Worm (Caenorhabditis elegans): ENCODE results near the gene srj-14.

The srj-14 gene

DNA sequence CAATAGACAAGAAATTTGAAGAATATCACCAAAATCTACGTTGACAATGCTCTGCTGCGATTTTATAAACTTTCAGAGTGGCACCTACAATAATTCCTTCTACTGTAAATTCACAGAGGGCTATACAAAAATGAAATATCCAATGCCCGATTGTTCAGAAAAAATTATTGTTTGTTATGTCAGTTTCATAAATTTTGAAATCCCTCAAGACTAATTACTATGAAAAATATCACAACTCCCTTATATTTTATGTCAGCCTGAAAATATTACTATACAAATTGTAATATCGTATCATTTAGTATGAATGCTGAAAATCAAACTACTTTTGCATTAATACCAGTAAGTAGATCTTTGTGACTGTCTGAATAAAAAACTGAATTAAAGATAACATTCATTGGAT, 31.1 kb downstream of the srj-14 start, which contains the start of gene srx-60:
TSS of gene srx-60 (plus strand) at position 301 of the 400 bp plus-strand sequence.
- TF ChIP-seq nhr-12 (tag; optimal IDR thresholded peaks at IDR 0.05) (no peak), nhr-11 (tag; optimal IDR thresholded peaks at IDR 0.05) (no peak), elt-1 (tag; optimal IDR thresholded peaks at IDR 0.05) (no peak), R02D3.7 (tag; optimal IDR thresholded peaks at IDR 0.05) (no peak), ztf-11 (tag; optimal IDR thresholded peaks at IDR 0.05) (no peak), Y55F3AM.14 (GFP tag; optimal IDR thresholded peaks at IDR 0.05) (no peak), unc-62 (GFP tag; optimal IDR thresholded peaks at IDR 0.05) (no peak), blmp-1 (tag; optimal IDR thresholded peaks at IDR 0.05; ENCODE audit: insufficient read depth) (no peak)

DNA sequence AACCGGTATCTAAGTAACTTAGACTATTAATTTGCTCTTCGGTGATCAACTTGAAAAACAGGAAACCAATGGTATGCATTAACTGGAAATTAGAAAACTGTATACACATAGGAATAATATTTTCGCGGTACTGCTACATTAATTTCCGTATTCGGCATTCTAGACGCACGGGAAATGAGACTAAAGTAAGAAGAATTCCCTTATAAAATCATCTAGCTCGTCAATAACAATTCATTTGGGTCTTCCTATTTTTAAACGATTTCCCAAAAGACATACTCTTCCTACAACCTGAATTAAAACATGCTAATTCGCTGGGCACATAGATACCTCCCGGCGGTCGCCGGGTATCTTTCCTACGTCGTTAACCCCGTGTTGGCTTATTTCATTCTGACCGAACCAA, 32.8 kb downstream of the srj-14 start, which contains the start of gene srj-13:
TSS of gene srj-13 (plus strand) at position 301 of the 400 bp plus-strand sequence.
- TF ChIP-seq ama-1 (optimal IDR thresholded peaks at IDR 0.05) = no peak

DNA sequence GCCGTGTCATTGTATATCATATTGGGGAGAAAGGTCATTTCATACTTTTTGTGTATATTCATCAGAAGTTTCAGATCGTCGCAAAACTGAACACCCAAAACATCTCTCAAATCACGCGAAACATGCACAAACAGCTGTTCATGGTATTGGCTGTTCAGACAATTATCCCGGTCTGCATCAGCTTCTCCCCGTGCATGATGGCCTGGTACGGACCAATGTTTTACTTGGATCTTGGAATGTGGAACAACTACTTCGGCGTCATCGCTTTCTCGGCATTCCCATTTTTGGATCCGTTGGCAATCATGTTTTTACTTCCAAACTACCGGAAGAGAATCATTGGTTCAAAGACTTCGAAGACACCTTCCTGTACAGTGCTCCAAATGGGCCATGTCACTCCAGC, 34.0 kb downstream of the srj-14 start:
- TF ChIP-seq fos-1 (tag; optimal IDR thresholded peaks at IDR 0.05) (no peak), peb-1 (tag; optimal IDR thresholded peaks at IDR 0.05) (no peak), ceh-16 (tag; optimal IDR thresholded peaks at IDR 0.05) (no peak), nhr-25 (tag; optimal IDR thresholded peaks at IDR 0.05) (no peak), zag-1 (tag; optimal IDR thresholded peaks at IDR 0.05) (no peak), skn-1 (tag; optimal IDR thresholded peaks at IDR 0.05) (no peak)

DNA sequence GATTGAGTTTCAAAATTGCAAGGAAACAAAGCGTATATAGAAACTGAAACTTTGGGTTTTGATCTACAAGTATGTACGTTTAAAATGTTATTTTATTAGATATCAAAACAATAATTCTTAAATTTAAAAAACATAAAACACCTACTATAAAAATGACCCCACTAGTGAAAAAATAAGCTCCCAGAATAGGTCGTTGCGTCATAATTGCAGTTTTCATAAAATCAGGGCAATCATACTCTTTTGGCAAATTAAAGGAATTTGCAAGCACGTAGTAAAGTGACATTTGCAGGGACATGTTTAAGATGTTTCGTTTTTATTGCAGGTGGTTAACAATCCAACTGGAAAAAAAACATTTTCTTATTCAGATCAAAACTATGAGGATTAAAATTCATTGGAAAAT, 39.0 kb downstream of the srj-14 start, which contains the start of gene srt-6:
TSS of gene srt-6 (minus strand) at position 295 of the 400 bp plus-strand sequence.
- TF ChIP-seq mdl-1 (tag; optimal IDR thresholded peaks at IDR 0.05) (no peak), unc-62 (GFP tag; optimal IDR thresholded peaks at IDR 0.05) (no peak), unc-55 (GFP tag; optimal IDR thresholded peaks at IDR 0.05) (no peak), nhr-11 (tag; optimal IDR thresholded peaks at IDR 0.05) (no peak), zag-1 (tag; optimal IDR thresholded peaks at IDR 0.05) (no peak), fos-1 (tag; optimal IDR thresholded peaks at IDR 0.05) (no peak), R02D3.7 (tag; optimal IDR thresholded peaks at IDR 0.05) (no peak), ZK546.5 (tag; optimal IDR thresholded peaks at IDR 0.05) (no peak), ceh-82 (tag; optimal IDR thresholded peaks at IDR 0.05) (no peak), egl-27 (tag; optimal IDR thresholded peaks at IDR 0.05) (no peak)

DNA sequence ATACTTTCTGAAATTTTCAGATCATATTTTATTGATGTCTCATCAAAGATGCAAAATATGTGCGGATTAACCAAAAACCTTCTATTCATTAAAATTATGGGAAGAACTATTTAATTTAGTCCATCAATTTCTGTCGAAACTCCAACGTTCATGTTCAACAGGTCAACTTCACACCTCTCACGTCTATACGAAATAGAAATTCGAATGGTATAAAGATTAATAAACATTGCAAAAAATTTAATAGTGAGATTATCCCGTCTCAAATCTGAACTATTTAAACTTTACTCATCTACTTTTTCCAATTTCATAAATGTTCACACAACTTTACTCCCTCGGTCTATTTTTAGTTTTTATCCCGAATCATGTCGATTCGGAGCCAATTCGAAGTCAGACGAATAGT, 40.1 kb downstream of the srj-14 start, which contains the start of gene R13D7.2:
TSS of gene R13D7.2 (plus strand) at position 301 of the 400 bp plus-strand sequence.
- no peak for TF ChIP-seq snpc-4 (tag; optimal IDR thresholded peaks at IDR 0.05)
- TF ChIP-seq elt-3 (tag; optimal IDR thresholded peaks at IDR 0.05) = no peak
- no peak for TF ChIP-seq ceh-82 (tag; optimal IDR thresholded peaks at IDR 0.05)
- no peak for TF ChIP-seq nhr-6 (tag; optimal IDR thresholded peaks at IDR 0.05)
- TF ChIP-seq mab-5 (tag; optimal IDR thresholded peaks at IDR 0.05) = no peak
- TF ChIP-seq ama-1 (optimal IDR thresholded peaks at IDR 0.05) = no peak
- TF ChIP-seq peb-1 (tag; optimal IDR thresholded peaks at IDR 0.05) = no peak

DNA sequence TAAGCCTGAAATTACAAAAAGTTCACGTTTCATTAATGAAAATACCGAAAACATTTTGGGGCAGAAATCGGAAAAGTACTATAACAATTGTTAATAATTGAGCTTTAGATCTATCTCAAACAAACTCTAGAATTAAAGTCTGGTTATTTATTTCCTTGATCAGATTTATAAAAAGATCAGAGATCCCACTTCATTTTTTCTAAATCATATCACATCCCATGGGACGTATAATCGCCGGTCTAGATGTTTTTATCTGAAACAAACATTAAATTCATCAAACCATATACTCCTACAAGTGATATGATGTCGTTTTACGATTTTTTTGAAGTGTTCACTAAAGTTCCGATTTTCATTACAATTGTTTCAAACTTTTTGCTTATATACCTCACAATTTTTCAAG, 42.2 kb downstream of the srj-14 start, which contains the start of gene str-41:
TSS of gene str-41 (plus strand) at position 301 of the 400 bp plus-strand sequence.
- no peak for TF ChIP-seq unc-62 (GFP tag; optimal IDR thresholded peaks at IDR 0.05)
- TF ChIP-seq blmp-1 (tag; optimal IDR thresholded peaks at IDR 0.05; ENCODE audit: insufficient read depth) = no peak
- no peak for TF ChIP-seq aly-2 (tag; optimal IDR thresholded peaks at IDR 0.05)
- no peak for TF ChIP-seq C34F6.9 (tag; optimal IDR thresholded peaks at IDR 0.05)
- no peak for TF ChIP-seq ztf-11 (tag; optimal IDR thresholded peaks at IDR 0.05)
- no peak for TF ChIP-seq nhr-6 (tag; optimal IDR thresholded peaks at IDR 0.05)
- no peak for TF ChIP-seq lin-39 (tag; optimal IDR thresholded peaks at IDR 0.05)

DNA sequence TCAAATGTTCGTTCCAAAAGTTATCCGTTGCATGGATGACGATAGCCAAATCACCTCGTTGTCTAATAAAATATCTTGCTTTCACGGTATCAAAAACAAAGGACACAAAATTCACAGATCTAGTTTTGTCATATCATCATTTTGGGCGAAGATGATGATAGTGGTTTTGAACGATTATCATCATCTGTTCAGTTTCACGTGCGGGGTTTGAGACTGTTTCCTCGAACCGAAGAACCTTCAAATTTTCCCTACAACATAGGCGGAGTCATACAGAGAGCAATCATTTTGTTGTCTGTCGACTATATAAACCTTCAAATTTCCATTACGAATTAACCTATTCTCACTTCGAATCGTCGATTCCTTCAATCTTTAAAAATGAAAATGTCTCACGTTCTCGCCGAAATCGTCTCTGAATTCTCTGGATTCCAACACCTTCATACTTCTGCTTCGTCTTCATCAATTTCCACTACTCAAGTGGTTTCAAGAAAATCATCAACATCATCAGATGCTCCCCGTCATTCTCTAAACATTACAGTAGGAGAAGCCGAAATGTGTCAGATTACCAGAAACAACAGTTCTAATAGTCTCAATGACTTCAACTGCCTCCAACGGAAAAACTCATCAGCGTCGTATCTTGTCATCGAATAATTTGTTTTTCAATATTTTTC, 43.7 kb downstream of the srj-14 start, which contains the start of gene F18E3.11:
TSS of gene F18E3.11 (plus strand) at position 376 of the 668 bp plus-strand sequence.
- TF ChIP-seq nhr-21 (tag; optimal IDR thresholded peaks at IDR 0.05) = peak; percentile 80
- no peak for TF ChIP-seq unc-55 (GFP tag; optimal IDR thresholded peaks at IDR 0.05)
- TF ChIP-seq C34F6.9 (tag; optimal IDR thresholded peaks at IDR 0.05) = no peak
- no peak for TF ChIP-seq sem-4 (tag; optimal IDR thresholded peaks at IDR 0.05)
- TF ChIP-seq Y55F3AM.14 (GFP tag; optimal IDR thresholded peaks at IDR 0.05) = no peak
- TF ChIP-seq ama-1 (optimal IDR thresholded peaks at IDR 0.05) = peak; percentile 89
- TF ChIP-seq sma-9 (GFP tag; optimal IDR thresholded peaks at IDR 0.05) = peak; percentile 84
- TF ChIP-seq sma-9 (tag; optimal IDR thresholded peaks at IDR 0.05) = no peak
- TF ChIP-seq sma-3 (GFP tag; optimal IDR thresholded peaks at IDR 0.05) = peak; percentile 49
- no peak for TF ChIP-seq alr-1 (tag; optimal IDR thresholded peaks at IDR 0.05)
- peak; percentile 85 for TF ChIP-seq nhr-25 (tag; optimal IDR thresholded peaks at IDR 0.05)
- TF ChIP-seq crh-2 (tag; optimal IDR thresholded peaks at IDR 0.05) = peak; percentile 9
- no peak for TF ChIP-seq snpc-4 (tag; optimal IDR thresholded peaks at IDR 0.05)
- peak; percentile 6 for TF ChIP-seq nhr-6 (tag; optimal IDR thresholded peaks at IDR 0.05)
- TF ChIP-seq dmd-4 (tag; optimal IDR thresholded peaks at IDR 0.05) = no peak
- peak; percentile 78 for TF ChIP-seq blmp-1 (tag; optimal IDR thresholded peaks at IDR 0.05; ENCODE audit: insufficient read depth)
- peak; percentile 84 for TF ChIP-seq nhr-129 (tag; optimal IDR thresholded peaks at IDR 0.05)
- TF ChIP-seq unc-62 (GFP tag; optimal IDR thresholded peaks at IDR 0.05) = no peak
